Worm (Caenorhabditis elegans) whole organism, L2 larva: ENCODE data around the gene C38D9.8.

Experiments
- ceh-16 ChIP-seq: fragments of 150-350 bp; optimal IDR thresholded peaks from 2 replicates; lab custom pipeline; 2014; ENCODE audit warnings: missing biosample characterization, missing genetic modification characterization
- fos-1 ChIP-seq: fragments of 150-350 bp; optimal IDR thresholded peaks from 2 replicates; lab custom pipeline; 2014; ENCODE audit warnings: missing biosample characterization, missing genetic modification characterization
- nhr-6 ChIP-seq: fragments of 150-350 bp; optimal IDR thresholded peaks from 2 replicates; lab custom pipeline; 2014; ENCODE audit warnings: missing biosample characterization, missing genetic modification characterization
- unc-39 ChIP-seq: fragments of 150-350 bp; optimal IDR thresholded peaks from 2 replicates; lab custom pipeline; 2014; ENCODE audit warnings: missing biosample characterization, missing genetic modification characterization
- unc-62 ChIP-seq: fragments of 150-350 bp; optimal IDR thresholded peaks from 2 replicates; lab custom pipeline; 2014; ENCODE audit warnings: missing biosample characterization, missing genetic modification reagents, missing genetic modification characterization
- ztf-4 ChIP-seq: fragments of 150-350 bp; optimal IDR thresholded peaks from 2 replicates; lab custom pipeline; 2014; ENCODE audit warnings: missing biosample characterization, missing genetic modification characterization

- TF ChIP-seq unc-62 (GFP tag; lab: Kevin White, UChicago) = no peak
- TF ChIP-seq fos-1 = no peak
- TF ChIP-seq nhr-6 = no peak
- TF ChIP-seq unc-39 = no peak
- TF ChIP-seq ztf-4 (tag; lab: Kevin White, UChicago) = no peak
- TF ChIP-seq ceh-16 (tag; lab: Kevin White, UChicago) = no peak
These were observed 24.9 kb downstream of the C38D9.8 start, which contains the start of gene srz-90 for ce11 chrV:17527729-17528128.
